Worm (Caenorhabditis elegans): ENCODE results near the gene T10C6.7.

DNA sequence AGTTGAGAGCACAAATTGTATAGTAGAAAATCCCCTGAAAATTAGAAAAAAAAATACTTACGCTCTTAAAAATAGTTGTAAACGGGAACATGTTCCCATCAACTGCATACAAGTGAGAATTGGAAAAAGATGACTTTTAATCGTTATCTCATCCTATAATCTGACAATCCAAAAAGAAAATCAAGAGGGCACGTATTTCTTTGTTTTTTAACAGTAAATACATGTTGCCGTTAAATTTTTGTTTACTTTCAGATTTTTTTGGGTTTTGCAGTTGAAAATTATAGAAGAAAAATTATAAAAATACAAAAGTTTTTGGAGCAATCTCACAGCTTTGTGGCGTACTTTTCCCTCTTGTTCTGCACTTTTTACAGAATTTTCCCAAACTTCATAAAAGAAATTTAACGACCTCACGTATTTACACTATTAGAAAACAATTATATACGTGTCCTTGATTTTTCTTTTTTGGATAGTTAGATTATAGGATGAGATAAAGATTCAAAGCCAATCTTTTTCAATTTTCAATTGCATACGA lies 34.8 kb downstream of the T10C6.7 start, which contains the start of the genes C06C6.9 and C06C6.8:
- no peak for TF ChIP-seq fkh-10 (GFP tag; optimal IDR thresholded peaks at IDR 0.05)
- TF ChIP-seq nhr-10 (tag; optimal IDR thresholded peaks at IDR 0.05), result no peak
- TF ChIP-seq dve-1 (tag; optimal IDR thresholded peaks at IDR 0.05; ENCODE audit: insufficient read depth), result no peak
- TF ChIP-seq fos-1 (tag; optimal IDR thresholded peaks at IDR 0.05), result no peak
- no peak for TF ChIP-seq F49E8.2 (tag; optimal IDR thresholded peaks at IDR 0.05; ENCODE audit: borderline replicate concordance)
- no peak for TF ChIP-seq unc-39 (tag; optimal IDR thresholded peaks at IDR 0.05)

Data from whole organism, L4 larva.